Worm (Caenorhabditis elegans) whole organism, early embryonic: ENCODE results near the gene C55C3.73.

ENCODE experiments used
- ama-1 ChIP-seq: fragments of 150-350 bp; optimal IDR thresholded peaks from 2 replicates; lab custom pipeline; 2014
- ets-7 ChIP-seq: sonication (generic microtip); optimal IDR thresholded peaks from 2 replicates; lab custom pipeline; 2016; ENCODE audit warnings: missing genotype, missing genetic modification characterization, missing compliant biosample characterization
- hmbx-1 ChIP-seq: sonication (generic microtip); optimal IDR thresholded peaks from 2 replicates; lab custom pipeline; 2016; ENCODE audit warnings: mild to moderate bottlenecking, missing genetic modification characterization, missing compliant biosample characterization
- pes-1 ChIP-seq: fragments of 200-800 bp; sonication (Bioruptor generic); IDR thresholded peaks from 2 replicates; pipeline ENCODE4 v1.3.6; 2022; ENCODE audit warnings: missing genetic modification reagents, missing genetic modification characterization, missing compliant biosample characterization
- tbx-11 ChIP-seq: fragments of 200-800 bp; sonication (Bioruptor generic); IDR thresholded peaks from 2 replicates; pipeline ENCODE4 v1.3.6; 2022; ENCODE audit warnings: missing genetic modification characterization, missing compliant biosample characterization
- tbx-37 ChIP-seq: fragments of 200-800 bp; sonication (Bioruptor generic); conservative IDR thresholded peaks from 2 replicates; pipeline ENCODE4 v1.3.6; 2022; ENCODE audit warnings: missing genetic modification reagents, missing genetic modification characterization, missing compliant biosample characterization

DNA sequence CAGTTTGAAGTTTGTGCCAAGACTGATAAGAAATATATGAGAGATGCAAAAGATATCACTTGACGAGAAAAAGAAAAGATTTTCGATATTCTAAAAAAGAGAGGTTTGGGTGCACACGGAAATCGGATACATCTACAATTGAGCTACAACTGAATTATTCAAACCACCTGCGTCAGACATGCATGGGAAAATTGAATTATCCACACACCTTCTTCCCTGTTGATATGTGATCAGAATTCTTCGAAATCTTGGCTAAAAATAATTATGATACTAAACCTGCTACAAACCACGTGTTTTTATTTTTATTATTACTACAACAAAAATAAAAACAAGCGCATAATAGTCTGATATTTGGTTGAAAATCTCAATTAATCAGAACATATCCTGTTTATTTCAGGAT lies 45.0 kb downstream of the C55C3.73 start:
- TF ChIP-seq tbx-37 (no peak), ets-7 (tag; lab: Kevin White, UChicago) (no peak), tbx-11 (GFP tag; lab: Robert Waterston, UW) (no peak), pes-1 (GFP tag; lab: Robert Waterston, UW) (no peak), ama-1 (lab: Kevin White, UChicago) (no peak), hmbx-1 (tag; lab: Kevin White, UChicago) (no peak)
